Worm (Caenorhabditis elegans): Measurements from ENCODE around the gene F25G6.8.

F25G6.8 gene

DNA sequence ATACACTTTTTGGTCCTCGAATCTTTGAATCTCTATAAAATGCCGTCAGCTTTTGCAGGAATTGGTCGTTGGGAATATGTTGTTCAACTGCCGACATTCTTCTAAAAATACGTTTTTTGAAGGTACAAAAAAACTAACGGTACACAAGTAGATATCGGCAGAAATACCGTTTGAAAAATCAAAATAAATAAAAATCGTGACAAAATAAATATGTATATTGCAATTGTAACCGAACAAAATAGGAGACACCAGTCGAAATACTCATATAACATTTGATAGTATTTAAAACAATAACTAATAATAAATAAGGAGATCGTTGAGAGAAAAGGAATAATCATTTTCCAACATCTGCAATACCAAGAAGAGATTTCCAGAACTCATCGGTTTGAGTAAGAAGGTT, at the start of gene F25G6.8:
Gene F25G6.8, minus strand, starts transcription at position 101 of the 400 bp plus-strand sequence.
- no peak for TF ChIP-seq unc-62 (GFP tag; optimal IDR thresholded peaks at IDR 0.05)

DNA sequence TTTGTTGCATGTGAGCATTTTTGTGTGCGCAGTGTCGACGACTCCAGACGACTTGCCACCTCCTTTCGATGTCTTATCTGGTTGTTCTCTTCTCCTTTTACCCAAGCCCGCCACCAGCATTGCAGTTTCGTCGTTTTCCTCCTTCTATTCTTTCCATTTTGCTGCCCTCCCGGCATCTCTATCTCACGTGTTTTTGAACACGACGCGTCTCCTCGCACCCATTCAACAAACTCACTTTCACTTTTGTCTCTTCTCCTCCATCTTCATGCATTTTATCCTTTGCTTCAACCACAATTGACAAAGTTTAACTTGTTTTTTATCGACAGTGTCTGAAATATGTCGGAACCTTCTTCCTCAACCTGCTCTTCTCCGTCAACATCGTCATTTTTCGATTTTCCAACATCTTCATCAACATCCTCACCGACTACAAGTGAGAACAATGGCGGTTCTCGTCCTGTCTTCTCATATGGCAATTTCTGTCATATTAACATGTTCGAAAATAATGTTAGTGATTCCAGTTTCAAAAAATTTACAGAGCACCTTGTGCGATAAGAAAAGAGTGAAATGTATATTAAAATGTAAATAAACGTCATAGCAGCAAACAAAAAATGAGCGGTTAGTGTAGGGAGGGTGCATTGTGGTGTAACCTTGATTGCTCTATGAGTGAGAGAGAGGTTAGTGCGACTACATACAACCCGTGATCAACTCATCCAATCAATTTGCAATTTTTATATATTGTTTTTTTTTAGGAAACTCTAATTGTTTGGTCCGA, 45.8 kb upstream of the F25G6.8 start, which contains the start of gene fip-4:
Gene fip-4, minus strand, starts transcription at position 636 of the 772 bp plus-strand sequence.
- TF ChIP-seq unc-62 (GFP tag; optimal IDR thresholded peaks at IDR 0.05): no peak

DNA sequence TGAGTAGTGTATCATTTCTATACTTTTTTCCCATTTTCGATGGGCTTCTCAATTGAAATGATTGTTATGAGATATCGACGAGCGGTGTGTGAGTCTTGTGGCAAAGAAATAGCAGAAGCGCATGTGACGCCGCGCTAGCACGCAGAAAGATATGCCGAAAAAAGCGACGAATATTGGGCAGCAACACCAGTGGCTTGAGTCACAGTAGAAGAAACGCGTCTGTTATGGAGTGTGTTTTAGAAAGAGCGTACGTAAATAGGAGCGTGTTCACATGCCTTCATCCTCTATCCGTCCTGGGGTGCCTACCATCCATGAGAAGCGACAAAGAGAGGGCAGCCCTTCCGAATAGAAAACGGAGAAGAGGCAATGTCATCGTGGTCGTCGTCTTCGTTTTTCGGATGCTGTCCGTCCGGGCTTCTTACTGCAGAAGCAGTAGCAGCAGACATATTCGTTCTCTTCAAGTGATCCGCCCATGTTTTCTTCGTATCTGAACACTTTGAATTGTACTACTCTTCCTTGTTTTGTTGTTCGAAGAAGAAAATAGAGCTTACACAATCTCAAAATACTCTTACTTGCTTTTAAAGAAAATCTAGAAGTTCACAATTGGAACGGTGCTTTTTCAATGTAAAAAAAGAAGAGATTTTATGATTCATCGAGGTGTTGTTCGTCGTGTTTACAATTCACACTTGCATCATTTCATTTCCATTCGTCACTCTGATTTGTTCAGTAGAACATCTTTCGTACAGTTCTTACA, 45.0 kb upstream of the F25G6.8 start:
- TF ChIP-seq unc-62 (GFP tag; optimal IDR thresholded peaks at IDR 0.05): no peak

DNA sequence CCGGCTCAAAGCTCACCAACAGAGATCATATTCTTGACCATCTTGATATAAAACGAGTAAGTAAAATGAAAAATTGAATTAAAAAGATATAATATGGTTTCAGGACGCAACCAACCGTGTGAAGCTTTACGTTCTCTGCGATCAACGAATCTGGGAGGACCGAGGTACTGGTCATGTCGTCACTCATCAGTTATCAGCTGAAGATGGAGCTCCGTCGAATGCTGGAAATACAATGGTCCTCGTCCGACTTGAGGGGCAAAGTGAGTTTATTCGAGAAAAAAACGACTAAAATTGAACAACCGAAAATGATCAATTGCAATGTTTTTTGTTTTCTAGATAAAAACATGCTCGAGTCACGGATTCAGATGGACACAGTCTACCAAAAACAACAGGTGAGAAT, 43.5 kb upstream of the F25G6.8 start:
- no peak for TF ChIP-seq unc-62 (GFP tag; optimal IDR thresholded peaks at IDR 0.05)

DNA sequence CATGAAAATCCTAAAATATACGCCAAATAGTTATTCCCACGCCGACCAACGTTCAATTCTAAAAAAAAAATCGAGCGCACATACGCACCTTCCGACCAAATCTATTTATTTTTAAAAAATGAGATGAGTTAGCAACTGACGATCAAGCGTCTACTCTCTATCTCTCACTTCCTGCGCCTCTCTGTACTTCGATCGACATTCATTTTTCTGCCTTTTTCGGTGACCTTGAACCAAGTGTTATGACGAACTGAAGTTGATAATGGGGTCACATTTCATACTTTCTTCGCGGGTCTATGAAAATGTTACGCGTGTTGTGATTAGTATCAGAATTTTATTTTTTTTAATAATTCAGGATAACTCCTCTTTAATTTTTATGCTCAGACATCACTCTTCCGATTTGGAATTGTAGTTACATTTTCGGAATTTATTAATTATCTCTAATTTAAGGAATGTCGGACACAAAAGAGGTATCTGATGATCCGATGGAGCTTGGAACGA, 42.4 kb upstream of the F25G6.8 start, which contains the start of gene smk-1:
Gene smk-1, plus strand, starts transcription at position 448 of the 498 bp plus-strand sequence.
- no peak for TF ChIP-seq unc-62 (GFP tag; optimal IDR thresholded peaks at IDR 0.05)

DNA sequence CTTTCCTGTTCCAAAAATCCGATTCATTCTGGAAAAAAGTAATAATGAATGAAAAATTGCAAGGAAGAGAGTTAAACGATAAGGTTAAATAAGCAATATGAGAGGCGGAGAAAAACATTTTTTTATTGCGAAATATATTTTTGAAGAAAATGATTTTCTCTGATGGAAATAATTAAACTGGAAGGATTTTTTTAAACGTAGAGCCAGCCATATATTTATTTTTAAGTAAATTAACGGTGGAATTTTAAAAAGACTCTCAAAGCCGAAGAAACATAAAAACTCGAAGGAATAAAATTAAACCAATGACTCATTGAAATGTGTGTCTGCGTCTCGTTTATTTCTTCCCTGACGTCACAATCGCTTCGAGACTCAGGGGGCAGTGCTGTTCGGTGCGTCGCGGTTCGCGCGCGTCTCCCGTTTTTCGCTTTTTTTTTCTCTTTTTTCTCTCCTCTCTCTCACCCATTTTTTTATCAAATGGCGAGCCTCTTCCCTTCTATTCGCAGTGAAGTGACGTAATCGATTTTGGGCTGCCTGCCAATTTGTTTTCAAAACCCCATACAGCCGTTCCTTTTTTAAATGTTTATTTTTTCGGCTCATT, 41.2 kb upstream of the F25G6.8 start, which contains the start of gene vps-60:
Gene vps-60, minus strand, starts transcription at position 30 of the 598 bp plus-strand sequence.
- no peak for TF ChIP-seq unc-62 (GFP tag; optimal IDR thresholded peaks at IDR 0.05)

DNA sequence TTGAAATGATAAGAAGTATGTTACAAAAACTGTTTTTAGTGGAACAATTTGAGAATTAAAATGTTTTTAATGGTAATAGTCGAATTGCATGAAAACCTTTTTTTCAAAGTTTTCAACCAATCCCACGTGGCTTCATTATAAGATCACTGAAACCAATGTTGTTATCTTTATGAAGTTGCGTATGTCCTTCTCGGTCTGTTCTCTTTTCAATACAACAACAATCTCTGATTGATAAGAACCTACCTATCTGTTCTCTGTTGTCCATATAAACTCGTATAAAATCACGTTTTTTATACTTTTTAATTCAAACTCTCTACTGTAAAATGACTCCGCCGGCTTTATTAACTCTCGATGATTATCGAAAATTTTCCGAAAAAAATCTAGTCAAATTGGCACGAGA, 38.3 kb upstream of the F25G6.8 start, which contains the start of gene F41E6.5:
Gene F41E6.5, plus strand, starts transcription at position 209 of the 400 bp plus-strand sequence.
- no peak for TF ChIP-seq unc-62 (GFP tag; optimal IDR thresholded peaks at IDR 0.05)

DNA sequence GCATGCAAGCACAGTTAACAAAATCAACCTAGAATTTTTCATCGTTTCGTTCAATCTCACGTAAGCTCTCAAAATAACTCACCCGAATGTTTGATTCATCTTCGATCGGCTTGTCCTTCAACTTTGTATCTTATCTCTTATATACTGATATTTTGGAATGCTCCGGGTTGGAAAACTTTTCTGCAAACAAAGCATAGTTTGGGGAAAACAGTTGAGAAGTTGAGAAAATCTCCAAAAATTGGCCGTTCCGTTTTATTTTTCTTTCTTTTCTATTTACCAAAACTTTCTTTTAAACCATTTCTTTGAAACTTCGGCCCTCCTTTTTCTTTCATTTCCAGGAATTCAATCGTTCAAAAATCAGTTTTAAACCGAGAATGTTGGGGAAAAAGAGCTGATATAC, 37.7 kb upstream of the F25G6.8 start, which contains the start of gene F41E6.15:
Gene F41E6.15, minus strand, starts transcription at position 101 of the 400 bp plus-strand sequence.
- TF ChIP-seq unc-62 (GFP tag; optimal IDR thresholded peaks at IDR 0.05): no peak

DNA sequence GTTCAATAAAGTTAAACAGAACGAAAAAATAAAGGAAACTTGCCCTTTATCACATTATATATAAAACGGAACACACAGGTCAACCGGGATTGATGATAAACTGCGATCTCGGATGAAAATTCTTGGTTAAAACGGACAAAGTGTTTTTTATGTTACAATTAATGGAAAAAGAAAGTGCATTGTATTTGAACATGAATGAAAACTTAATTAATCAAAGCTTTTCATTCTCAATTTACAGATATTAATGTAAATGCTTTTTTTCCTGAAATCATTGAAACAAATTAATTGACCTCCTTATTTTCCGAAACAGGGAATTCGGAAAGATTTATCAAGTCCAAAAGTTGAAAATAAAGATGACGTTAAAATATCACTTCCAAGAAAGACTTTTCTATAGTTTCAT, 36.4 kb upstream of the F25G6.8 start, which contains the start of gene F41E6.8:
Gene F41E6.8, minus strand, starts transcription at position 101 of the 400 bp plus-strand sequence.
- TF ChIP-seq unc-62 (GFP tag; optimal IDR thresholded peaks at IDR 0.05): no peak

DNA sequence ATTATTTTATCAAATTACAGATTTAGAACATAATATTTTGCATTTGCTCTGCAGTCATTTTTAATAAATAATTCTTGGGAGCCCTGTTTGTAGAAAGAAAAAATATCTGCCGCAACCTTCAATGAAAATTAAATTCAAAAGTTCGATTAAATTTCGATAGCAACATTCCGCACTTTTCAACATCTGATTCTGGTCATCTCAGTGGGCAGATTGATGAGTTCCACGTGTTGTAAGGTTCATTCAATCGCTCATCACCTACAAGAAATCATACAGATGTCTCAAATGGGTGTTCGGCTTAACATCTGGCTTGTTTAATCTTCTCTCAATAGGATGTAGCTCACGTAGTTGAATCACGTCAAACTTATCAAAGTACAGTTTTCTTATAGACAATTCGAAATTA, 35.0 kb upstream of the F25G6.8 start:
- no peak for TF ChIP-seq unc-62 (GFP tag; optimal IDR thresholded peaks at IDR 0.05)

DNA sequence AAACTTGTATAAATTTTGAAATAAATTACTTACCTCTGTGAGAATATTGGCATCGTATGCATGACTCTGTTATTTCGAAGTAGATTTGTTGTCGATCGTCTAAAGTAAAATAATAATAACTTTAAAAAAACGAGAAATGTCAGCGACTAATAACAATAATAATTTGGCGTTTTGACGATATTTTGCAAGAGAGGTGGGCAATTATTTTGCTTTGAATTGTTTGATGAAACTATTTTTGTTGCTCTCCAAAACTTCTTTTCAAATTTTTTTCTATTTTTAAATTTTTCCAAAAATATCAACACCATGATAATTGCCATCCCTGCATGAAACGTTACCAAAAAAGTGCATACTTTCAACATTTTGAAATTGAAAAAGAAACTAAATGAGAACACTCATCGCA, 34.2 kb upstream of the F25G6.8 start, which contains the start of gene F41E6.7:
Gene F41E6.7, minus strand, starts transcription at position 101 of the 400 bp plus-strand sequence.
- TF ChIP-seq unc-62 (GFP tag; optimal IDR thresholded peaks at IDR 0.05): no peak

DNA sequence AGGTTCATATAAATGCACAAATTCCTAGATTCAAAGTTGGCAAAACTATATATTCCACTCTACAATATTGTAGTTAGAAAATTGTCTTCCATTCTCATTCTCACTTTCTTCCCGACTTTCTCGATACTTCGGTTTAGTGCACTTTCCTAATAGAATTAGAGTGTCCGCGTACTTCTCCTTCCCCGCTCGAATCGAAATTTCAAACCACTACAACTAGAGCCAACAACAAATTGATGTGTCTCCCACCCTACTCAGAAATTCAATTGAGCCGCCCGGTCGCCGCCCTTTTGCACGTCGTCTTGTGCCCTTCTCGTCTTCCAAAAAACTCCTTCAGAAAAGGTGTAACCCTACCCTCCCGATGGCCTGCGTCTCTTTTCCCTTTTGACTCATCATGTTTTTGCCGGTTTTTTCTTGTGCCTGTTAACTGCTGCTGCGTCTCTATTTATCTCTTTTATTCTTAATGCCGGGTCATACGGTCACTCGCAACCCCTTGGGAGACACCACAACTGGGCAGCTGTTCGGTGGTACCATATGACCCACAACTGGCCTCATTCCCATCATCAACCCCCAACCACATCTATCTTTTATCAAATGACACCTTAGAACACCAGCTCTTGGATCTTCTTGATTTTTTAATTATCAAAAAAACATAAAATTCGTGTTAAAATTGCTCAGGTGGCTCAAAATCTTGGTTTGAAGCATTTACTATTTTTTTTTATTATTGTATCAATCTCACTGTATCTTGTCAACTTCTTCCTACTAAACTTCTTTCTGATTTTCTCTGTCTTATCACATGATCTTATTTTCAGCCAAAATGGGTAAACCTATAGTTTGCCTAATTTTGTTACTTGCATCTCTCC, 29.4 kb upstream of the F25G6.8 start, which contains the start of gene tag-196:
Gene tag-196, plus strand, starts transcription at position 810 of the 860 bp plus-strand sequence.
- no peak for TF ChIP-seq unc-62 (GFP tag; optimal IDR thresholded peaks at IDR 0.05)

DNA sequence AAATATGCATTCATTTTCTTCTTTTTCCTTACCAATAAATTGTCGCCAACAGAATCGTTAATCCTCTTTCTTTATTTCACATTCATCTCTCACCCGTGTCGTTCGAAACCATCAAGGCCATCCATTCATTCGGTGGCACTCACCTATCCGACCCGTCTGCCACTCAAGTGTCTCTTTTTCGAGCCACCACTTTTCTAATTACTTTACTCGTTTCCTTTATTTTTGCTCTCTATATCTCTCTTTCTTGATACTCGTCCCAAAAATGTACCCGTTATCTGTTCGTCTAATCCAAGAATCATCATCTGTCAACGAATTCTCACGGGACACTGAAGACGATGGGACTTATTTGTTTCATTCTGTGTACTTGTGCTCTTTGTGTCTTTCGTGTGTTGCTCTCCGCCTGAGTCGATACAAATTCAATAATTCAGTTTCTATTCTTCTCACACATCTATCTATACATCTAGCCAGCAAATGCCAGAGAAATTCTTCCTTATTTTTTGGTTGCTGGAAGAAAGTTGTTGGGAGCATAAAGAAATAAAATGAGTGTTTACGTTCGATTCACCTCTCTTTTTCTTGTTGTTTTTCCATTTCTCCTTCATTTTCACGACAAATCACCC, 27.8 kb upstream of the F25G6.8 start:
- TF ChIP-seq unc-62 (GFP tag; optimal IDR thresholded peaks at IDR 0.05): no peak

DNA sequence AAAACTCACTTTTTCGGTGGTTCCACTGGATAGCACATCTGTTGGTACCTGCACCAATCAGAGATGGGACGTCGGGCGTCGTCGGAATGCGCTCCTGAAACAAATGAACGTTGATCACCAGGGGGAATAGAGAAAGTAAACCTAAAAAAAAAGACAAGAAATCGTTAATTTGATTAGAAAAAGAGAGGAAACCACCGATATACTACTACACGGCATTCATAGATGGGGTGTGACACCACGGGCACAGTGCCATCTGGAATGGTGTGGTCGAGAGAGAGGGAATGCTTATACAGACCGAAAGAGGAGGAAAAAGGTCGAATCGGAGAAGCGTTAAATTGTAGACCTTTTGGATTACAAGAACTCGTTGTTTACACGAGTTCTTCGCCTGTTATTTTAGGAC, 23.1 kb upstream of the F25G6.8 start, which contains the start of gene C10B5.3:
Gene C10B5.3, minus strand, starts transcription at position 101 of the 400 bp plus-strand sequence.
- no peak for TF ChIP-seq unc-62 (GFP tag; optimal IDR thresholded peaks at IDR 0.05)

Data from whole organism, dauer.